Worm (Caenorhabditis elegans): Measurements from ENCODE around the gene eel-1.

DNA sequence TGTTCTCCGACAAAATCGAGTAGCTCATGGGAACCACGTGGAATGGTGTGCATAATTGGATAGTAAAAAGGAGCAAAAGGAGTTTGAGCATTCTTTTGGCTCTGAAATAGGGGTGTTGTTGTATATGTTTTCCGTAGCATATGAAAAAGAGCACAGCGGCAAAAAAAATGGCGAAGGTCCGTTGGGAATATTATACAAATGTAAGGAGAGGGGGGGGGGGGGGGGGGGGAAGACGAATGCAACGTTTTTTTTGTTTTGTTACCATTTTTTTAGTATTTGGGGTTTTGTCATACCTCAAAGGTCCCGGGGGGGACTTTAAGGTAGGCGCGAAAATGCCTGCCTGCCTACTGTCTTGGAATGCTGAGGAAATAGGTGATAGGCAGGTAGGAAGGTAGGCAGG, 21.1 kb downstream of the eel-1 start, which contains the start of gene ndnf-1:
- no peak for TF ChIP-seq aly-2 (tag; optimal IDR thresholded peaks at IDR 0.05)
- TF ChIP-seq elt-3 (tag; optimal IDR thresholded peaks at IDR 0.05), result no peak
- TF ChIP-seq nhr-11 (tag; optimal IDR thresholded peaks at IDR 0.05), result no peak
- no peak for TF ChIP-seq nhr-25 (tag; optimal IDR thresholded peaks at IDR 0.05)
- TF ChIP-seq nhr-12 (tag; optimal IDR thresholded peaks at IDR 0.05), result no peak
- TF ChIP-seq fos-1 (tag; optimal IDR thresholded peaks at IDR 0.05), result no peak
- no peak for TF ChIP-seq sma-3 (GFP tag; optimal IDR thresholded peaks at IDR 0.05)
- TF ChIP-seq dmd-4 (tag; optimal IDR thresholded peaks at IDR 0.05), result no peak
- TF ChIP-seq elt-1 (tag; optimal IDR thresholded peaks at IDR 0.05), result no peak
- no peak for TF ChIP-seq lsy-2 (tag; optimal IDR thresholded peaks at IDR 0.05)
- no peak for TF ChIP-seq nhr-10 (tag; optimal IDR thresholded peaks at IDR 0.05)
- no peak for TF ChIP-seq ZK546.5 (tag; optimal IDR thresholded peaks at IDR 0.05)
- TF ChIP-seq zag-1 (tag; optimal IDR thresholded peaks at IDR 0.05), result no peak

Measured in whole organism, L2 larva.